Worm (Caenorhabditis elegans) whole organism, L1 larva: ENCODE results near the gene pho-5.

ENCODE experiments used
- C04F5.9 ChIP-seq: sonication (generic microtip); optimal IDR thresholded peaks from 2 replicates; lab custom pipeline; 2016; ENCODE audit warnings: missing genetic modification characterization, missing compliant biosample characterization
- F16B12.6 ChIP-seq: fragments of 150-350 bp; optimal IDR thresholded peaks from 2 replicates; lab custom pipeline; 2014; ENCODE audit warnings: missing biosample characterization, missing genetic modification characterization
- aha-1 ChIP-seq: fragments of 150-350 bp; optimal IDR thresholded peaks from 2 replicates; lab custom pipeline; 2014; ENCODE audit warnings: missing biosample characterization, missing genetic modification characterization
- aly-2 ChIP-seq: fragments of 150-350 bp; optimal IDR thresholded peaks from 2 replicates; lab custom pipeline; 2014; ENCODE audit warnings: missing biosample characterization, missing genetic modification characterization
- blmp-1 ChIP-seq: fragments of 150-350 bp; optimal IDR thresholded peaks from 2 replicates; lab custom pipeline; 2014; ENCODE audit warnings: missing biosample characterization, missing genetic modification characterization
- ceh-88 ChIP-seq: fragments of 200-800 bp; sonication (Bioruptor generic); IDR thresholded peaks from 2 replicates; pipeline ENCODE4 v1.3.6; 2022; ENCODE audit warnings: missing genetic modification characterization, missing compliant biosample characterization
- elt-2 ChIP-seq: sonication (generic microtip); optimal IDR thresholded peaks from 2 replicates; lab custom pipeline; 2016; ENCODE audit warnings: missing genetic modification characterization, mild to moderate bottlenecking, inconsistent platforms, missing compliant biosample characterization, missing genetic modification reagents
- elt-3 ChIP-seq, 6 experiments: fragments of 150-350 bp in 1 of 6; sonication (generic microtip); optimal IDR thresholded peaks; 2 replicates each; lab custom pipeline; 2017 to 2018; ENCODE audit warnings: missing biosample characterization in 6 of 6, missing genetic modification characterization in 6 of 6, inconsistent platforms in 1 of 6
- fkh-4 ChIP-seq: sonication (generic microtip); optimal IDR thresholded peaks from 2 replicates; lab custom pipeline; 2016; ENCODE audit warnings: missing compliant biosample characterization, missing genetic modification characterization, borderline replicate concordance
- grh-1 ChIP-seq: fragments of 200-800 bp; sonication (Bioruptor generic); IDR thresholded peaks from 2 replicates; pipeline ENCODE4 v1.3.6; 2022; ENCODE audit warnings: missing genetic modification reagents, missing genetic modification characterization, missing compliant biosample characterization
- hlh-4 ChIP-seq: sonication (generic microtip); optimal IDR thresholded peaks from 2 replicates; lab custom pipeline; 2016; ENCODE audit warnings: mild to moderate bottlenecking, missing genetic modification characterization, missing compliant biosample characterization
- hpl-2 ChIP-seq: fragments of 150-350 bp; optimal IDR thresholded peaks from 2 replicates; lab custom pipeline; 2014; ENCODE audit warnings: missing biosample characterization, missing genetic modification reagents, missing genetic modification characterization
- irx-1 ChIP-seq: sonication (generic microtip); optimal IDR thresholded peaks from 2 replicates; lab custom pipeline; 2016; ENCODE audit warnings: missing genetic modification characterization, missing compliant biosample characterization
- jun-1 ChIP-seq: fragments of 150-350 bp; optimal IDR thresholded peaks from 2 replicates; lab custom pipeline; 2014; ENCODE audit warnings: missing biosample characterization, missing genetic modification reagents, missing genetic modification characterization
- lin-14 ChIP-seq: fragments of 200-800 bp; sonication (Bioruptor generic); optimal IDR thresholded peaks from 2 replicates; lab custom pipeline; 2018; ENCODE audit warnings: mild to moderate bottlenecking, missing genetic modification characterization, moderate library complexity, missing compliant biosample characterization
- lin-15B ChIP-seq: fragments of 150-350 bp; sonication (generic microtip); optimal IDR thresholded peaks from 3 replicates; lab custom pipeline; 2014; ENCODE audit warnings: missing biosample characterization, missing genetic modification characterization
- lin-35 ChIP-seq, 2 experiments: fragments of 150-350 bp; optimal IDR thresholded peaks; 2 replicates each; lab custom pipeline; 2014; ENCODE audit warnings: missing biosample characterization in 2 of 2, missing genetic modification characterization in 2 of 2, missing genetic modification reagents in 2 of 2
- lin-39 ChIP-seq: fragments of 150-350 bp; optimal IDR thresholded peaks from 2 replicates; lab custom pipeline; 2014; ENCODE audit warnings: missing biosample characterization, missing genetic modification reagents, missing genetic modification characterization
- lir-3 ChIP-seq: sonication (generic microtip); optimal IDR thresholded peaks from 2 replicates; lab custom pipeline; 2016; ENCODE audit warnings: mild to moderate bottlenecking, missing genetic modification characterization, moderate library complexity, missing compliant biosample characterization; ENCODE audit not compliant: poor library complexity
- lsy-2 ChIP-seq, 2 experiments: fragments of 150-350 bp; optimal IDR thresholded peaks; 2 replicates each; lab custom pipeline; 2014; ENCODE audit warnings: missing biosample characterization in 2 of 2, missing genetic modification characterization in 2 of 2
- mdl-1 ChIP-seq, 2 experiments: fragments of 150-350 bp; optimal IDR thresholded peaks; 2 replicates each; lab custom pipeline; 2014 to 2017; ENCODE audit warnings: missing biosample characterization in 2 of 2, missing genetic modification characterization in 2 of 2, inconsistent platforms in 1 of 2
- mep-1 ChIP-seq: fragments of 150-350 bp; optimal IDR thresholded peaks from 2 replicates; lab custom pipeline; 2014; ENCODE audit warnings: missing biosample characterization, missing genetic modification characterization
- nhr-12 ChIP-seq: sonication (generic microtip); optimal IDR thresholded peaks from 2 replicates; lab custom pipeline; 2017; ENCODE audit warnings: missing biosample characterization, missing genetic modification characterization
- nhr-20 ChIP-seq: sonication (generic microtip); optimal IDR thresholded peaks from 2 replicates; lab custom pipeline; 2016; ENCODE audit warnings: mild to moderate bottlenecking, missing genetic modification characterization, missing compliant biosample characterization
- nhr-28 ChIP-seq: fragments of 150-350 bp; optimal IDR thresholded peaks from 2 replicates; lab custom pipeline; 2014; ENCODE audit warnings: missing biosample characterization, missing genetic modification characterization
- nhr-71 ChIP-seq: sonication (generic microtip); optimal IDR thresholded peaks from 2 replicates; lab custom pipeline; 2016; ENCODE audit warnings: mild to moderate bottlenecking, missing genetic modification characterization, moderate library complexity, missing compliant biosample characterization
- nhr-85 ChIP-seq: sonication (generic microtip); peaks from one replicate; lab custom pipeline; 2016; ENCODE audit warnings: missing genetic modification characterization, inconsistent platforms, missing compliant biosample characterization
- pag-3 ChIP-seq: sonication (generic microtip); optimal IDR thresholded peaks from 2 replicates; lab custom pipeline; 2017; ENCODE audit warnings: missing genetic modification characterization, mild to moderate bottlenecking, missing compliant biosample characterization, antibody characterized with exemption, borderline replicate concordance; ENCODE audit not compliant: insufficient read depth
- rnt-1 ChIP-seq: sonication (generic microtip); optimal IDR thresholded peaks from 2 replicates; lab custom pipeline; 2016; ENCODE audit warnings: mild to moderate bottlenecking, missing genetic modification characterization, moderate library complexity, missing compliant biosample characterization
- skn-1 ChIP-seq: fragments of 150-350 bp; optimal IDR thresholded peaks from 2 replicates; lab custom pipeline; 2014; ENCODE audit warnings: missing biosample characterization, missing genetic modification characterization
- snu-23 ChIP-seq: sonication (generic microtip); optimal IDR thresholded peaks from 2 replicates; lab custom pipeline; 2016; ENCODE audit warnings: missing genetic modification characterization, missing compliant biosample characterization
- sptf-1 ChIP-seq: fragments of 150-350 bp; optimal IDR thresholded peaks from 2 replicates; lab custom pipeline; 2014; ENCODE audit warnings: missing biosample characterization, missing genetic modification characterization
- sup-37 ChIP-seq: fragments of 200-800 bp; sonication (Bioruptor generic); optimal IDR thresholded peaks from 2 replicates; lab custom pipeline; 2018; ENCODE audit warnings: mild to moderate bottlenecking, missing genetic modification characterization, missing compliant biosample characterization
- unc-130 ChIP-seq: fragments of 150-350 bp; optimal IDR thresholded peaks from 2 replicates; lab custom pipeline; 2017; ENCODE audit warnings: missing biosample characterization, missing genetic modification characterization, inconsistent platforms
- unc-30 ChIP-seq: sonication (generic microtip); optimal IDR thresholded peaks from 2 replicates; lab custom pipeline; 2017; ENCODE audit warnings: missing biosample characterization, missing genetic modification characterization
- unc-86 ChIP-seq: sonication (generic microtip); optimal IDR thresholded peaks from 2 replicates; lab custom pipeline; 2016; ENCODE audit warnings: missing genetic modification characterization, missing compliant biosample characterization
- xbp-1 ChIP-seq: sonication (generic microtip); optimal IDR thresholded peaks from 2 replicates; lab custom pipeline; 2016; ENCODE audit warnings: missing genetic modification characterization, missing compliant biosample characterization
- zip-4 ChIP-seq: fragments of 200-800 bp; sonication (Bioruptor generic); optimal IDR thresholded peaks from 2 replicates; lab custom pipeline; 2018; ENCODE audit warnings: mild to moderate bottlenecking, missing genetic modification characterization, moderate library complexity, missing compliant biosample characterization

Gene pho-5

DNA sequence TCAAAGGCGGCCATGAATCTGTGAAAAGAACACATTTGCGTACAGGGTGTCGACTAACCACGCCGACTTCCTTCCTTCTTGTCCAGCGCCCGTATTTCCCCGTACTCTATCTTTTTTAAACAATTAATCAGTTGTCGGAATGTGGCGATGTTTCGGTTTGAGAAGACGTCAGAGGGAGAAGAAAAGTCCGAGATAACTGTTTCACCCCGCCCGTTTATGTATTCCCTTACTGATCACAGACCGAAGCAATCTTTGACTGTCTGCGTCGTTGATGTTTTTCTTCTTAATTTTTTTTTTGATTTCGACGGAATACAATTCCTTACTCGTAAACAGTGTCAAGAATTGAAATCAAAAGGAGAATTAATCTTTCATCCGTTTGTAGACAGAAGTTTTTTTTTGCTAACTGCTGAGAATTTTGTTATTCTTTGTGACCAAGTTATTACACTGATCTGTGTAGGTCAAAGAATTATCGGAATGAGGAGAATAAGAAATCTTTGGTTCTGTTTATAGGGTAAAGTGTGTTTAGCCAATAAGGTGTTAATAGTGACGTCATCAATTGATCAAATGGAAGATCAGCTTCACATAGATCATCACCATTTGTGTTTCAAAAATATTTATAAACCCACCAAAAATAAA lies 11.5 kb upstream of the pho-5 start (continued):
- TF ChIP-seq zip-4 (no peak), fkh-4 (no peak), lir-3 (no peak), lin-14 (GFP tag; lab: Kevin White, UChicago) (peak; percentile 60), mdl-1 (tag; optimal IDR thresholded peaks at IDR 0.05; lab: Kevin White, UChicago) (no peak), nhr-28 (no peak), snu-23 (GFP tag; lab: Kevin White, UChicago) (peak; percentile 27), nhr-12 (tag; lab: Kevin White, UChicago) (no peak), pag-3 (no peak), ceh-88 (GFP tag; lab: Robert Waterston, UW) (no peak), nhr-85 (peak; percentile 95), grh-1 (GFP tag; lab: Robert Waterston, UW) (no peak), jun-1 (tag; lab: Kevin White, UChicago) (no peak), C04F5.9 (tag; lab: Kevin White, UChicago) (no peak), lin-39 (tag; lab: Kevin White, UChicago) (no peak), unc-86 (tag; lab: Kevin White, UChicago) (no peak), sup-37 (GFP tag; lab: Kevin White, UChicago) (no peak), blmp-1 (peak; percentile 79), lin-15B (no peak), sptf-1 (tag; lab: Kevin White, UChicago) (no peak), nhr-20 (tag; lab: Kevin White, UChicago) (peak; percentile 62), aha-1 (no peak), irx-1 (tag; lab: Kevin White, UChicago) (no peak), unc-30 (tag; lab: Kevin White, UChicago) (no peak), skn-1 (tag; lab: Kevin White, UChicago) (no peak), hlh-4 (tag; lab: Kevin White, UChicago) (no peak), xbp-1 (tag; lab: Kevin White, UChicago) (no peak), rnt-1 (tag; lab: Kevin White, UChicago) (no peak), F16B12.6 (tag; lab: Kevin White, UChicago) (no peak), aly-2 (tag; lab: Kevin White, UChicago) (no peak), unc-130 (tag; lab: Kevin White, UChicago) (peak; percentile 17), hpl-2 (GFP tag; lab: Kevin White, UChicago) (no peak)

DNA sequence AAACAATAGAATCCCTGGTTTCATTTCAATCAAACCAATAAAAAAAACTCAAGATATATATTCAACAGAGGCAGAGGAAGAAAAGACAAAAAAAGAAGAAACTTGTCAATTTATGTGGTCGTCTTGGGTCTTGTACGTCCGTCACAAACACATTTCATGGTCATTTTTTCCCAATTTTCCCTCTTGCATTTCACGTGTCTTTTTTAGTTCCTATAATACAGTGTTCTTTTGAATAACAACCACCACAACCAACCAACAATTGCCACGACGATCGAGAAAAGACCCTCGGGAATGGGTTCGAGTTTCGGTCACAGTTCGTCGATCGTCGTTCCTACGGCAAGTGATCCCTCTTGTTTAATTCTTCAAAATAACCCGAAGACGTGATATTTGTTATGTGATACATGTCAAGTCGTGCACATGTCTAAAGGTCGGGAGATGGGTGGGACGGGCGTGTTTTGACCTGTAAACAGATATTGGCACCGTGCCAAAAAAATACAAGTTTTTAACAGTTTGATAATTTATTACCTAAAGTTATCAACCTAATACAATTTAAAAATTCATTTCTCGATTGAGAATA lies 10.5 kb upstream of the pho-5 start:
- TF ChIP-seq lin-14 (GFP tag; lab: Kevin White, UChicago) = peak; percentile 63
- TF ChIP-seq blmp-1 = peak; percentile 39
- peak; percentile 38 for TF ChIP-seq mep-1 (tag; lab: Kevin White, UChicago)
- peak in 1 of 6 experiments; percentile 18 for TF ChIP-seq elt-3 (tag; optimal IDR thresholded peaks at IDR 0.05; lab: Kevin White, UChicago)
- peak in 1 of 2 experiments; percentile 7 for TF ChIP-seq lin-35 (GFP tag; optimal IDR thresholded peaks at IDR 0.05; lab: Kevin White, UChicago)
- TF ChIP-seq elt-2 (tag; lab: Kevin White, UChicago) = no peak
- TF ChIP-seq nhr-85 = peak; percentile 70
- peak in 1 of 2 experiments; percentile 2 for TF ChIP-seq lsy-2 (tag; optimal IDR thresholded peaks at IDR 0.05; lab: Kevin White, UChicago)
- peak; percentile 89 for TF ChIP-seq xbp-1 (tag; lab: Kevin White, UChicago)
- TF ChIP-seq nhr-71 = peak; percentile 26
- TF ChIP-seq nhr-20 (tag; lab: Kevin White, UChicago) = peak; percentile 66
- no peak for TF ChIP-seq mdl-1 (tag; optimal IDR thresholded peaks at IDR 0.05; lab: Kevin White, UChicago)
- TF ChIP-seq sup-37 (GFP tag; lab: Kevin White, UChicago) = no peak
- TF ChIP-seq snu-23 (GFP tag; lab: Kevin White, UChicago) = peak; percentile 26
- TF ChIP-seq ceh-88 (GFP tag; lab: Robert Waterston, UW) = no peak
